Worm (Caenorhabditis elegans): ENCODE data around the gene rgs-6.

The rgs-6 gene

ce11 chrX:5720929-5721328 is 12.6 kb downstream of the rgs-6 start:
- TF ChIP-seq nhr-76 (tag; optimal IDR thresholded peaks at IDR 0.05): no peak
- TF ChIP-seq lin-39 (tag; optimal IDR thresholded peaks at IDR 0.05): no peak
- TF ChIP-seq egl-13 (tag; optimal IDR thresholded peaks at IDR 0.05): no peak
- no peak for TF ChIP-seq pax-3 (tag; optimal IDR thresholded peaks at IDR 0.05)
- TF ChIP-seq C04F5.9 (tag; optimal IDR thresholded peaks at IDR 0.05): no peak
- no peak for TF ChIP-seq C34B4.2 (tag; optimal IDR thresholded peaks at IDR 0.05)
- no peak for TF ChIP-seq fos-1 (tag; optimal IDR thresholded peaks at IDR 0.05)
- no peak for TF ChIP-seq blmp-1 (tag; optimal IDR thresholded peaks at IDR 0.05)
- TF ChIP-seq unc-30 (tag; optimal IDR thresholded peaks at IDR 0.05): no peak
- TF ChIP-seq ama-1 (optimal IDR thresholded peaks at IDR 0.05): no peak
- no peak for TF ChIP-seq alr-1 (tag; optimal IDR thresholded peaks at IDR 0.05; ENCODE audit: borderline replicate concordance)
- no peak for TF ChIP-seq nhr-71 (tag; optimal IDR thresholded peaks at IDR 0.05)
- no peak for TF ChIP-seq lsy-2 (tag; optimal IDR thresholded peaks at IDR 0.05)

ce11 chrX:5720124-5720523 is 13.5 kb downstream of the rgs-6 start, which contains the start of gene C41G11.1:
Gene C41G11.1 (minus strand): TSS chrX:5720224.
- TF ChIP-seq lin-35 (GFP tag; optimal IDR thresholded peaks at IDR 0.05): no peak
- TF ChIP-seq tlp-1 (tag; optimal IDR thresholded peaks at IDR 0.05): no peak
- no peak for TF ChIP-seq efl-3 (GFP tag; optimal IDR thresholded peaks at IDR 0.05)
- TF ChIP-seq fkh-8 (tag; optimal IDR thresholded peaks at IDR 0.05): no peak
- no peak for TF ChIP-seq skn-1 (tag; optimal IDR thresholded peaks at IDR 0.05)
- TF ChIP-seq ceh-82 (tag; optimal IDR thresholded peaks at IDR 0.05): no peak

DNA sequence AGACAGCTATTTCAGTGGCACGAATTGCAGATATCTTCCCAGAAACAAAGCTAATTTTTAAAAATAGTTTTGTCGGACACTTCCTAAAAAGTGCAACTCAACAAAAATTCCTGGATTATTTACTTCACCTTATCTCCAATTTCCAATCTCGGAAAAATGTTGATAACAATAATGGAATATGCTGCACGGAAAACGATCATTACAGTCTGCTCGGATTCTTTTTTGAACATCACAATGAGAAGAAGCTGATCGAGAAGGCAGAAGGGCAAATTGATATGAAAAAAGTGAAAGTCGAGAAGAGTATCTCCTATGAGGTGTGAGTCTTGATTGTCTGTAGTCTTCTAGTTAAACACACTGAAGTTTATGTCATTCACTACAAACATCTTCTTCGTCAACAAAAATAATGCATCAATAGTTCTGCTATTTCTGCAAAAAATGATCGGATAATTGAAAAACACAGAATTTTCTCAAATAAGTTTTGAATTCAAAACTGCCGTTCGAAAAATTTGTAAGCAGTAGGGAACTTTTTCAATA is 17.7 kb downstream of the rgs-6 start:
- TF ChIP-seq dpl-1 (GFP tag; optimal IDR thresholded peaks at IDR 0.05) (no peak), tbx-2 (tag; optimal IDR thresholded peaks at IDR 0.05) (no peak), snpc-4 (tag; optimal IDR thresholded peaks at IDR 0.05) (no peak), nhr-90 (tag; optimal IDR thresholded peaks at IDR 0.05; ENCODE audit: poor library complexity) (no peak), pax-3 (tag; optimal IDR thresholded peaks at IDR 0.05) (no peak), nhr-71 (tag; optimal IDR thresholded peaks at IDR 0.05) (no peak), sptf-1 (tag; optimal IDR thresholded peaks at IDR 0.05) (no peak), lin-13 (GFP tag; optimal IDR thresholded peaks at IDR 0.05) (no peak), efl-1 (optimal IDR thresholded peaks at IDR 0.05) (no peak), efl-1 (GFP tag; optimal IDR thresholded peaks at IDR 0.05 in 1 of 2) (peak in 1 of 2 experiments; percentile 18), rnt-1 (tag; optimal IDR thresholded peaks at IDR 0.05) (no peak), elt-2 (tag; optimal IDR thresholded peaks at IDR 0.05) (peak; percentile 22), ets-5 (GFP tag; IDR thresholded peaks at IDR 0.05) (no peak), nhr-237 (tag; optimal IDR thresholded peaks at IDR 0.05) (no peak), unc-86 (tag; optimal IDR thresholded peaks at IDR 0.05) (no peak), nhr-76 (tag; optimal IDR thresholded peaks at IDR 0.05) (no peak)

DNA sequence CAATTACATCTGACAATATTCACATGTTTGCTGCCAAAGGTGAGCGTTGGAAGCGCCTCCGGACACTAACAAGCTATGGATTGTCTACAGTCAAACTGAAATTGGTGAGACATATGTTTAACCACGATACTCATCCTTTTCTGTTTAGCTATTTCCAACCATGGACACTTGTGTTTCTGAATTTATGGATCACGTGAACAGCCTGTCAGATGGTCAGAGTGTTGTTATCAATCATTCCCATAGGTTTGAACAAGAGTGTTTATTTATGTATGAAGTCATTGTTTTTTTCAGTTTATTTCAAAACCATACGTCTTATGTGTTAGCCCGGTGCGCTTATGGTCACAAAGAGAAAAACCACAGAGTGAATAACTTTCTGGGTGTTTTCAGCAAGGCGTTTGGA is 18.2 kb downstream of the rgs-6 start:
- TF ChIP-seq zag-1 (tag; optimal IDR thresholded peaks at IDR 0.05) (no peak), nhr-90 (tag; optimal IDR thresholded peaks at IDR 0.05; ENCODE audit: poor library complexity) (peak; percentile 27), zip-4 (GFP tag; optimal IDR thresholded peaks at IDR 0.05) (no peak), efl-1 (optimal IDR thresholded peaks at IDR 0.05) (no peak), efl-1 (GFP tag; optimal IDR thresholded peaks at IDR 0.05 in 1 of 2) (peak in 1 of 2 experiments; percentile 29), nhr-11 (tag; optimal IDR thresholded peaks at IDR 0.05) (no peak), isw-1 (GFP tag; IDR thresholded peaks at IDR 0.05) (no peak), swsn-7 (tag; optimal IDR thresholded peaks at IDR 0.05) (no peak), elt-3 (tag; optimal IDR thresholded peaks at IDR 0.05) (peak in 1 of 6 experiments; percentile 24), nhr-84 (tag; optimal IDR thresholded peaks at IDR 0.05) (no peak), lin-35 (GFP tag; optimal IDR thresholded peaks at IDR 0.05) (peak in 1 of 2 experiments; percentile 53), nhr-20 (tag; optimal IDR thresholded peaks at IDR 0.05) (peak; percentile 36), nhr-19 (GFP tag; conservative IDR thresholded peaks at IDR 0.05) (no peak), snu-23 (GFP tag; optimal IDR thresholded peaks at IDR 0.05) (no peak), nhr-77 (tag; optimal IDR thresholded peaks at IDR 0.05) (no peak), nhr-71 (tag; optimal IDR thresholded peaks at IDR 0.05) (peak; percentile 35), lsy-2 (tag; optimal IDR thresholded peaks at IDR 0.05) (no peak)
